Fruit fly (Drosophila melanogaster) whole organism, adult: ENCODE results near the gene CG15547.

Experiments
- CG12768 ChIP-seq: fragments of 200-800 bp; sonication (Bioruptor generic); optimal IDR thresholded peaks from 2 replicates; lab custom pipeline; 2017; ENCODE audit warnings: missing biosample characterization, missing genetic modification characterization, mild to moderate bottlenecking, moderate library complexity, missing genetic modification reagents
- CG14711 ChIP-seq: fragments of 200-800 bp; sonication (Bioruptor generic); optimal IDR thresholded peaks from 2 replicates; lab custom pipeline; 2018; ENCODE audit warnings: missing biosample characterization, mild to moderate bottlenecking, missing genetic modification characterization, moderate library complexity
- CG1620 ChIP-seq: fragments of 200-800 bp; sonication (Bioruptor generic); optimal IDR thresholded peaks from 2 replicates; lab custom pipeline; 2016; ENCODE audit warnings: missing biosample characterization, missing genetic modification characterization
- CG5204 ChIP-seq: fragments of 200-800 bp; sonication (Bioruptor generic); optimal IDR thresholded peaks from 2 replicates; lab custom pipeline; 2016; ENCODE audit warnings: missing biosample characterization, missing genetic modification characterization
- Hr96 ChIP-seq: fragments of 200-800 bp; sonication (Bioruptor generic); optimal IDR thresholded peaks from 2 replicates; lab custom pipeline; 2016; ENCODE audit warnings: missing biosample characterization, missing genetic modification characterization
- cnc ChIP-seq, 2 experiments: fragments of >200 bp; optimal IDR thresholded peaks; 2 replicates each; lab custom pipeline; 2017
- tj ChIP-seq: fragments of 200-800 bp; sonication (Bioruptor generic); optimal IDR thresholded peaks from 3 replicates; lab custom pipeline; 2017; ENCODE audit warnings: missing biosample characterization, mild to moderate bottlenecking, missing genetic modification characterization, moderate library complexity
- toe ChIP-seq: fragments of 200-800 bp; sonication (Bioruptor generic); optimal IDR thresholded peaks from 2 replicates; lab custom pipeline; 2016; ENCODE audit warnings: missing biosample characterization, missing genetic modification characterization

DNA sequence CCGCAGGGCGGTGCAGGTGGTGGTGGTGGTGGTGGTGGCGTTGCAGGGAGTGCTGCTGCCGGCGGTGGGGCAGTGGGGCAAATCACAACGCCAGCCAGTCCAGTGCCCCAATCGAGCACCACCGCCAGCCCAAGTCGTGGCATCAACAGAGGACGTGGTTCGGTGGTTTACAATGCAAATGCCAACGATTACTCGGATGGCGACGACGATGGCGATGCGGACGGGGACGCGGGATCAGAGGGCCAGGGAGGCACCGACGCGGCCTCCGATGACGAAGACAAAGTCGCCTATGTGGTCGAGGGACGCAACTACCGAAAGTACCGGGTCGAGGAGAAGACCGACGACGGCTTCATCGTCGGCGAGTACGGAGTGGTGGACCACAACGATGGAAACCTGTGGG, 42.6 kb downstream of the CG15547 start:
- TF ChIP-seq cnc (optimal IDR thresholded peaks at IDR 0.05; lab: Kevin White, UChicago): no peak
- TF ChIP-seq CG14711: no peak
- no peak for TF ChIP-seq CG5204 (GFP tag; lab: Kevin White, UChicago)
- TF ChIP-seq toe (GFP tag; lab: Kevin White, UChicago): no peak
- TF ChIP-seq tj (GFP tag; lab: Kevin White, UChicago): no peak
- no peak for TF ChIP-seq CG1620
- TF ChIP-seq CG12768 (GFP tag; lab: Kevin White, UChicago): no peak
- no peak for TF ChIP-seq Hr96
